Worm (Caenorhabditis elegans): ENCODE measurements around the gene ttr-7.

The ttr-7 gene

ce11 chrIII:640198-640803 is 34.5 kb downstream of the ttr-7 start, which contains the start of the genes tag-266 and tag-267 (continued):
- TF ChIP-seq unc-130 (GFP tag; optimal IDR thresholded peaks at IDR 0.05) (peak; percentile 94), set-16 (GFP tag; IDR thresholded peaks at IDR 0.05) (no peak), mxl-3 (GFP tag; optimal IDR thresholded peaks at IDR 0.05) (no peak), fkh-10 (GFP tag; optimal IDR thresholded peaks at IDR 0.05) (peak; percentile 62), hlh-11 (tag; optimal IDR thresholded peaks at IDR 0.05) (peak; percentile 36), ceh-44 (GFP tag; IDR thresholded peaks at IDR 0.05) (no peak), mxl-2 (GFP tag; conservative IDR thresholded peaks at IDR 0.05) (no peak), dmd-8 (GFP tag; IDR thresholded peaks at IDR 0.05) (no peak), dve-1 (tag; optimal IDR thresholded peaks at IDR 0.05; ENCODE audit: insufficient read depth) (peak; percentile 47), nhr-48 (tag; optimal IDR thresholded peaks at IDR 0.05) (no peak), zfp-3 (GFP tag; conservative IDR thresholded peaks at IDR 0.05) (no peak), arid-1 (GFP tag; conservative IDR thresholded peaks at IDR 0.05) (no peak), dpl-1 (GFP tag; optimal IDR thresholded peaks at IDR 0.05) (peak; percentile 43), ctbp-1 (GFP tag; IDR thresholded peaks at IDR 0.05) (no peak), mes-2 (tag; optimal IDR thresholded peaks at IDR 0.05; ENCODE audit: poor library complexity, severe bottlenecking) (peak; percentile 87), hmg-1.1 (GFP tag; IDR thresholded peaks at IDR 0.05) (peak; percentile 55; the same call in 1 of the 2 replicates), rbr-2 (tag; optimal IDR thresholded peaks at IDR 0.05) (peak; percentile 76), Y5F2A.4 (GFP tag; optimal IDR thresholded peaks at IDR 0.05) (no peak), nhr-28 (tag; optimal IDR thresholded peaks at IDR 0.05) (peak; percentile 33), dmd-6 (GFP tag; IDR thresholded peaks at IDR 0.05) (no peak; the same call in 1 of the 2 replicates), ces-1 (GFP tag; optimal IDR thresholded peaks at IDR 0.05) (no peak), lin-38 (GFP tag; IDR thresholded peaks at IDR 0.05) (peak; percentile 97), F49E8.2 (tag; optimal IDR thresholded peaks at IDR 0.05; ENCODE audit: borderline replicate concordance) (no peak), F10B5.3 (tag; optimal IDR thresholded peaks at IDR 0.05) (no peak), madf-5 (GFP tag; IDR thresholded peaks at IDR 0.05) (no peak), unc-62 (GFP tag; optimal IDR thresholded peaks at IDR 0.05 in 1 of 2) (no peak), unc-62 (tag; optimal IDR thresholded peaks at IDR 0.05) (no peak), zip-11 (GFP tag; IDR thresholded peaks at IDR 0.05) (no peak), unc-39 (tag; optimal IDR thresholded peaks at IDR 0.05) (no peak), daf-16 (GFP tag; optimal IDR thresholded peaks at IDR 0.05) (no peak), daf-16 (tag; optimal IDR thresholded peaks at IDR 0.05) (peak; percentile 32), hlh-30 (tag; optimal IDR thresholded peaks at IDR 0.05; ENCODE audit: insufficient read depth) (peak; percentile 57), tra-1 (GFP tag; IDR thresholded peaks at IDR 0.05) (no peak), ztf-7 (tag; optimal IDR thresholded peaks at IDR 0.05) (no peak), daf-19 (GFP tag; conservative IDR thresholded peaks at IDR 0.05) (no peak), R02D3.7 (tag; optimal IDR thresholded peaks at IDR 0.05) (no peak), pha-4 (GFP tag; IDR thresholded peaks at IDR 0.05) (peak; percentile 38; the same call in 1 of the 2 replicates), pha-4 (tag; optimal IDR thresholded peaks at IDR 0.05) (no peak), skn-1 (tag; optimal IDR thresholded peaks at IDR 0.05) (no peak), aly-2 (tag; optimal IDR thresholded peaks at IDR 0.05) (no peak), nhr-11 (tag; optimal IDR thresholded peaks at IDR 0.05) (peak; percentile 44), Y48G9A.11 (GFP tag; IDR thresholded peaks at IDR 0.05) (no peak), gei-8 (GFP tag; optimal IDR thresholded peaks at IDR 0.05) (no peak), mdl-1 (tag; optimal IDR thresholded peaks at IDR 0.05) (peak in 1 of 2 experiments; percentile 27), spr-1 (tag; optimal IDR thresholded peaks at IDR 0.05) (peak; percentile 23), nhr-111 (GFP tag; optimal IDR thresholded peaks at IDR 0.05) (no peak)

All from whole organism, L4 larva.